Worm (Caenorhabditis elegans) whole organism, young adult: ENCODE results near the gene dolk-1.

ENCODE experiments used
- B0035.1 ChIP-seq: sonication (generic microtip); optimal IDR thresholded peaks from 2 replicates; lab custom pipeline; 2016; ENCODE audit warnings: missing genetic modification characterization, mild to moderate bottlenecking, missing compliant biosample characterization, missing genotype, missing genetic modification reagents
- C06A6.2 ChIP-seq: fragments of 200-800 bp; sonication (Bioruptor generic); conservative IDR thresholded peaks from 2 replicates; pipeline ENCODE4 v1.3.6; 2022; ENCODE audit warnings: missing genetic modification characterization, missing compliant biosample characterization
- D2030.7 ChIP-seq: fragments of 200-800 bp; sonication (Bioruptor generic); IDR thresholded peaks from 2 replicates; pipeline ENCODE4 v1.3.6; 2022; ENCODE audit warnings: missing genetic modification reagents, missing genetic modification characterization, missing compliant biosample characterization
- F22D6.2 ChIP-seq: sonication (generic microtip); optimal IDR thresholded peaks from 2 replicates; lab custom pipeline; 2016; ENCODE audit warnings: mild to moderate bottlenecking, missing genetic modification characterization, missing compliant biosample characterization
- F23B12.7 ChIP-seq: sonication (generic microtip); optimal IDR thresholded peaks from 2 replicates; lab custom pipeline; 2017; ENCODE audit warnings: missing genetic modification characterization, mild to moderate bottlenecking, missing compliant biosample characterization, antibody characterized with exemption, moderate library complexity; ENCODE audit not compliant: insufficient read depth
- F55B11.4 ChIP-seq: sonication (generic microtip); optimal IDR thresholded peaks from 2 replicates; lab custom pipeline; 2016; ENCODE audit warnings: missing compliant biosample characterization, missing genetic modification characterization, borderline replicate concordance; ENCODE audit not compliant: insufficient read depth
- F57A8.1 ChIP-seq: fragments of 200-800 bp; sonication (Bioruptor generic); optimal IDR thresholded peaks from 2 replicates; lab custom pipeline; 2018; ENCODE audit warnings: mild to moderate bottlenecking, missing genetic modification characterization, moderate library complexity, missing compliant biosample characterization
- K11D2.4 ChIP-seq: fragments of 200-800 bp; sonication (Bioruptor generic); IDR thresholded peaks from 2 replicates; pipeline ENCODE4 v1.3.6; 2022; ENCODE audit warnings: missing genetic modification reagents, missing genetic modification characterization, missing compliant biosample characterization
- Y79H2A.3 ChIP-seq: fragments of 200-800 bp; sonication (Bioruptor generic); conservative IDR thresholded peaks from 2 replicates; pipeline ENCODE4 v1.3.6; 2022; ENCODE audit warnings: missing genetic modification reagents, missing genetic modification characterization, missing compliant biosample characterization
- Y95B8A.8 ChIP-seq: fragments of 200-800 bp; sonication (Bioruptor generic); IDR thresholded peaks from 2 replicates; pipeline ENCODE4 v1.3.6; 2022; ENCODE audit warnings: missing genetic modification reagents, missing genetic modification characterization, missing compliant biosample characterization
- ama-1 ChIP-seq, 3 experiments: fragments of 150-350 bp in 1 of 3; sonication (generic microtip) in 2 of 3; optimal IDR thresholded peaks; 2 replicates each; lab custom pipeline; 2014 to 2018; ENCODE audit warnings: missing biosample characterization in 2 of 3, missing genetic modification characterization in 2 of 3, missing genetic modification reagents in 2 of 3
- aptf-2 ChIP-seq: fragments of 200-800 bp; sonication (Bioruptor generic); conservative IDR thresholded peaks from 2 replicates; pipeline ENCODE4 v1.3.6; 2022; ENCODE audit warnings: missing genetic modification reagents, missing genetic modification characterization, missing compliant biosample characterization
- atf-7 ChIP-seq: sonication (generic microtip); optimal IDR thresholded peaks from 2 replicates; lab custom pipeline; 2017; ENCODE audit warnings: mild to moderate bottlenecking, missing genetic modification characterization, missing compliant biosample characterization
- bed-2 ChIP-seq: fragments of 200-800 bp; sonication (Bioruptor generic); IDR thresholded peaks from 2 replicates; pipeline ENCODE4 v1.3.6; 2022; ENCODE audit warnings: missing genetic modification reagents, missing genetic modification characterization, missing compliant biosample characterization
- cebp-1 ChIP-seq, 2 experiments: fragments of 200-800 bp in 1 of 2; sonication (Bioruptor generic) in 1 of 2; sonication (generic microtip) in 1 of 2; IDR thresholded peaks in 1 of 2; optimal IDR thresholded peaks in 1 of 2; 2 replicates each; pipeline versions ENCODE4 v1.3.6 to Lab custom; 2017 to 2022; ENCODE audit warnings: missing compliant biosample characterization in 2 of 2, missing genetic modification characterization in 2 of 2, mild to moderate bottlenecking in 1 of 2, missing genetic modification reagents in 1 of 2, moderate library complexity in 1 of 2
- ceh-100 ChIP-seq: fragments of 200-800 bp; sonication (Bioruptor generic); IDR thresholded peaks from 2 replicates; pipeline ENCODE4 v1.3.6; 2022; ENCODE audit warnings: missing genetic modification reagents, missing genetic modification characterization, missing compliant biosample characterization
- ceh-40 ChIP-seq: fragments of 200-800 bp; sonication (Bioruptor generic); IDR thresholded peaks from 2 replicates; pipeline ENCODE4 v1.3.6; 2022; ENCODE audit warnings: missing genetic modification characterization, missing compliant biosample characterization
- ceh-58 ChIP-seq: fragments of 200-800 bp; sonication (Bioruptor generic); IDR thresholded peaks from 2 replicates; pipeline ENCODE4 v1.3.6; 2022; ENCODE audit warnings: missing genetic modification characterization, missing compliant biosample characterization
- ceh-91 ChIP-seq: fragments of 200-800 bp; sonication (Bioruptor generic); IDR thresholded peaks from 2 replicates; pipeline ENCODE4 v1.3.6; 2022; ENCODE audit warnings: missing genetic modification reagents, missing genetic modification characterization, missing compliant biosample characterization
- dpl-1 ChIP-seq: fragments of 150-350 bp; optimal IDR thresholded peaks from 2 replicates; lab custom pipeline; 2014; ENCODE audit warnings: missing biosample characterization, missing genetic modification reagents, missing genetic modification characterization
- egl-18 ChIP-seq: fragments of 200-800 bp; sonication (Bioruptor generic); IDR thresholded peaks from 2 replicates; pipeline ENCODE4 v1.3.6; 2022; ENCODE audit warnings: missing genetic modification reagents, missing genetic modification characterization, missing compliant biosample characterization
- egrh-3 ChIP-seq: fragments of 200-800 bp; sonication (Bioruptor generic); IDR thresholded peaks from 2 replicates; pipeline ENCODE4 v1.3.6; 2022; ENCODE audit warnings: missing genetic modification reagents, missing genetic modification characterization, missing compliant biosample characterization
- fkh-3 ChIP-seq: sonication (generic microtip); optimal IDR thresholded peaks from 2 replicates; lab custom pipeline; 2016; ENCODE audit warnings: mild to moderate bottlenecking, missing genetic modification characterization, missing compliant biosample characterization
- gei-17 ChIP-seq: fragments of 200-800 bp; sonication (Bioruptor generic); optimal IDR thresholded peaks from 2 replicates; lab custom pipeline; 2018; ENCODE audit warnings: mild to moderate bottlenecking, missing genetic modification characterization, missing compliant biosample characterization
- hlh-12 ChIP-seq: sonication (generic microtip); optimal IDR thresholded peaks from 2 replicates; lab custom pipeline; 2016; ENCODE audit warnings: missing genetic modification characterization, missing compliant biosample characterization
- hmg-20 ChIP-seq: fragments of 200-800 bp; sonication (Bioruptor generic); IDR thresholded peaks from 2 replicates; pipeline ENCODE4 v1.3.6; 2022; ENCODE audit warnings: missing genetic modification reagents, missing genetic modification characterization, missing compliant biosample characterization
- hrde-1 ChIP-seq: sonication (generic microtip); optimal IDR thresholded peaks from 2 replicates; lab custom pipeline; 2016; ENCODE audit warnings: missing genetic modification characterization, mild to moderate bottlenecking, missing compliant biosample characterization, moderate library complexity, missing genotype, missing genetic modification reagents, borderline replicate concordance
- hsf-1 ChIP-seq: fragments of 200-800 bp; sonication (Bioruptor generic); IDR thresholded peaks from 2 replicates; pipeline ENCODE4 v1.3.6; 2022; ENCODE audit warnings: missing genetic modification reagents, missing genetic modification characterization, missing compliant biosample characterization
- lag-1 ChIP-seq: fragments of 200-800 bp; sonication (Bioruptor generic); IDR thresholded peaks from 2 replicates; pipeline ENCODE4 v1.3.6; 2022; ENCODE audit warnings: missing genetic modification reagents, missing genetic modification characterization, missing compliant biosample characterization
- lin-54 ChIP-seq: fragments of 200-800 bp; sonication (Bioruptor generic); optimal IDR thresholded peaks from 2 replicates; lab custom pipeline; 2018; ENCODE audit warnings: mild to moderate bottlenecking, missing genetic modification characterization, missing compliant biosample characterization
- lir-1 ChIP-seq: fragments of 200-800 bp; sonication (Bioruptor generic); conservative IDR thresholded peaks from 2 replicates; pipeline ENCODE4 v1.3.6; 2022; ENCODE audit warnings: missing genetic modification reagents, missing genetic modification characterization, missing compliant biosample characterization
- lsl-1 ChIP-seq: fragments of 200-800 bp; sonication (Bioruptor generic); optimal IDR thresholded peaks from 2 replicates; lab custom pipeline; 2018; ENCODE audit warnings: mild to moderate bottlenecking, missing genetic modification characterization, moderate library complexity, missing compliant biosample characterization
- lsy-27 ChIP-seq: sonication (generic microtip); optimal IDR thresholded peaks from 2 replicates; lab custom pipeline; 2017; ENCODE audit warnings: missing genetic modification characterization, mild to moderate bottlenecking, missing compliant biosample characterization, antibody characterized with exemption, missing genotype, borderline replicate concordance; ENCODE audit not compliant: insufficient read depth
- madf-10 ChIP-seq: sonication (generic microtip); optimal IDR thresholded peaks from 2 replicates; lab custom pipeline; 2016; ENCODE audit warnings: mild to moderate bottlenecking, missing genetic modification characterization, missing compliant biosample characterization
- madf-6 ChIP-seq: fragments of 200-800 bp; sonication (Bioruptor generic); IDR thresholded peaks from 2 replicates; pipeline ENCODE4 v1.3.6; 2022; ENCODE audit warnings: missing genetic modification reagents, missing genetic modification characterization, missing compliant biosample characterization
- nfya-2 ChIP-seq: fragments of 200-800 bp; sonication (Bioruptor generic); IDR thresholded peaks from 2 replicates; pipeline ENCODE4 v1.3.6; 2022; ENCODE audit warnings: missing genetic modification reagents, missing genetic modification characterization, missing compliant biosample characterization
- nfyb-1 ChIP-seq: fragments of 200-800 bp; sonication (Bioruptor generic); IDR thresholded peaks from 2 replicates; pipeline ENCODE4 v1.3.6; 2022; ENCODE audit warnings: missing genetic modification reagents, missing genetic modification characterization, missing compliant biosample characterization
- nhr-179 ChIP-seq: sonication (generic microtip); optimal IDR thresholded peaks from 2 replicates; lab custom pipeline; 2016; ENCODE audit warnings: mild to moderate bottlenecking, missing genetic modification characterization, missing compliant biosample characterization
- nhr-27 ChIP-seq: fragments of 200-800 bp; sonication (Bioruptor generic); optimal IDR thresholded peaks from 2 replicates; lab custom pipeline; 2018; ENCODE audit warnings: mild to moderate bottlenecking, missing genetic modification characterization, moderate library complexity, missing compliant biosample characterization
- pha-4 ChIP-seq: fragments of 150-350 bp; sonication (generic microtip); optimal IDR thresholded peaks from 2 replicates; lab custom pipeline; 2014; ENCODE audit warnings: missing biosample characterization, missing genetic modification reagents, missing genetic modification characterization
- rcor-1 ChIP-seq: fragments of 200-800 bp; sonication (Bioruptor generic); IDR thresholded peaks from 2 replicates; pipeline ENCODE4 v1.3.6; 2022; ENCODE audit warnings: missing genetic modification reagents, missing genetic modification characterization, missing compliant biosample characterization
- repo-1 ChIP-seq: sonication (generic microtip); optimal IDR thresholded peaks from 2 replicates; lab custom pipeline; 2017; ENCODE audit warnings: mild to moderate bottlenecking, missing genetic modification characterization, missing compliant biosample characterization
- sea-2 ChIP-seq: fragments of 200-800 bp; sonication (Bioruptor generic); IDR thresholded peaks from 2 replicates; pipeline ENCODE4 v1.3.6; 2022; ENCODE audit warnings: missing genetic modification characterization, missing compliant biosample characterization
- tbp1 ChIP-seq: fragments of 200-800 bp; sonication (Bioruptor generic); optimal IDR thresholded peaks from 2 replicates; lab custom pipeline; 2018; ENCODE audit warnings: mild to moderate bottlenecking, missing genetic modification characterization, missing compliant biosample characterization
- tbx-9 ChIP-seq: sonication (generic microtip); optimal IDR thresholded peaks from 2 replicates; lab custom pipeline; 2016; ENCODE audit warnings: borderline replicate concordance, missing genetic modification characterization, inconsistent platforms, missing compliant biosample characterization
- unc-130 ChIP-seq: sonication (generic microtip); optimal IDR thresholded peaks from 2 replicates; lab custom pipeline; 2016; ENCODE audit warnings: missing genetic modification reagents, missing genetic modification characterization, missing compliant biosample characterization
- zim-3 ChIP-seq: sonication (generic microtip); optimal IDR thresholded peaks from 2 replicates; lab custom pipeline; 2017; ENCODE audit warnings: mild to moderate bottlenecking, missing genetic modification characterization, moderate library complexity, missing compliant biosample characterization
- ztf-25 ChIP-seq: fragments of 200-800 bp; sonication (Bioruptor generic); IDR thresholded peaks from 2 replicates; pipeline ENCODE4 v1.3.6; 2022; ENCODE audit warnings: missing genetic modification reagents, missing genetic modification characterization, missing compliant biosample characterization

The dolk-1 gene

DNA sequence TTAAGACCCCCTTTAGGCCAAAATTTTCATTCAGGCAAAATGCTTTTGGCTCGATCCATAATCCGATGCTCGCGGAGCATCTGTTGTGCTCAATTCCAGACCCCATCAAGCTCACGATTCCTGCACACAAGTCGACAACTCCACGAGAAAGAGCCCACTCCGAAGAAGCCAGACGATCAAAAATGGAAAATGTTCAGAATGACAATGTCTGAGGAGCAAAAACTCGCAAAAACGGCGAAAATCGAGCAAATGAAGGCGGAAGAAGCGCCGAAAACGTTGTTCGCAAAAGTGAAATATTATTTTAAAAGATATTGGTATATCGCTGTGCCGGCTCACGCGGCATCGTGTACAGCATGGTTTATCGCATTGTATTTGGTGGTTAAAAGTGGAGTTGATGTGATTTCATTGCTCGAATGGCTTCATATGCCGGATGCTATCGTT, 11.8 kb downstream of the dolk-1 start, which contains the start of gene Y56A3A.22 (continued):
- TF ChIP-seq ceh-91 (no peak), hsf-1 (GFP tag; lab: Robert Waterston, UW) (peak; percentile 74; the same call in 1 of the 2 replicates), tbp1 (peak; percentile 28), nhr-27 (tag; lab: Kevin White, UChicago) (peak; percentile 6), hlh-12 (tag; lab: Kevin White, UChicago) (no peak), ceh-100 (GFP tag; lab: Robert Waterston, UW) (0 out of 2 replicates have a peak, but pooled peaks have one; percentile 26), C06A6.2 (no peak), fkh-3 (tag; lab: Kevin White, UChicago) (peak; percentile 38), ceh-58 (GFP tag; lab: Robert Waterston, UW) (no peak), D2030.7 (GFP tag; lab: Robert Waterston, UW) (0 out of 2 replicates have a peak, but pooled peaks have one; percentile 38), lag-1 (GFP tag; lab: Robert Waterston, UW) (no peak), nhr-179 (no peak), ceh-40 (no peak), ama-1 (optimal IDR thresholded peaks at IDR 0.05; lab: Kevin White, UChicago) (peak; percentile 87), ama-1 (GFP tag; optimal IDR thresholded peaks at IDR 0.05; lab: Kevin White, UChicago) (no peak), F55B11.4 (tag; lab: Kevin White, UChicago) (no peak), lin-54 (GFP tag; lab: Kevin White, UChicago) (peak; percentile 8), egrh-3 (GFP tag; lab: Robert Waterston, UW) (no peak), hrde-1 (tag; lab: Kevin White, UChicago) (peak; percentile 44), nfyb-1 (GFP tag; lab: Robert Waterston, UW) (peak; percentile 87), F57A8.1 (GFP tag; lab: Kevin White, UChicago) (no peak), F22D6.2 (no peak), tbx-9 (tag; lab: Kevin White, UChicago) (peak; percentile 56), aptf-2 (no peak), bed-2 (GFP tag; lab: Robert Waterston, UW) (no peak), zim-3 (peak; percentile 86), hmg-20 (GFP tag; lab: Robert Waterston, UW) (peak; percentile 30; the same call in 1 of the 2 replicates), lir-1 (GFP tag; lab: Robert Waterston, UW) (no peak), rcor-1 (no peak), dpl-1 (GFP tag; lab: Kevin White, UChicago) (no peak), madf-10 (tag; lab: Kevin White, UChicago) (peak; percentile 43), cebp-1 (GFP tag; IDR thresholded peaks at IDR 0.05; lab: Robert Waterston, UW) (no peak), cebp-1 (tag; optimal IDR thresholded peaks at IDR 0.05; lab: Kevin White, UChicago) (peak; percentile 43), repo-1 (tag; lab: Kevin White, UChicago) (peak; percentile 93), B0035.1 (tag; lab: Kevin White, UChicago) (peak; percentile 45), pha-4 (tag; lab: Kevin White, UChicago) (no peak), egl-18 (GFP tag; lab: Robert Waterston, UW) (no peak), sea-2 (GFP tag; lab: Robert Waterston, UW) (no peak), unc-130 (GFP tag; lab: Kevin White, UChicago) (no peak), atf-7 (tag; lab: Kevin White, UChicago) (peak; percentile 71), F23B12.7 (tag; lab: Kevin White, UChicago) (no peak), ztf-25 (no peak), K11D2.4 (no peak), gei-17 (GFP tag; lab: Kevin White, UChicago) (peak; percentile 31), nfya-2 (no peak), madf-6 (peak; percentile 50), Y79H2A.3 (GFP tag; lab: Robert Waterston, UW) (no peak), lsy-27 (tag; lab: Kevin White, UChicago) (no peak), lsl-1 (GFP tag; lab: Kevin White, UChicago) (no peak), Y95B8A.8 (GFP tag; lab: Robert Waterston, UW) (no peak)
